Comparison of ENCODE assay signal across 1 fruit fly cellular context in genomic region chr3R:25855594-25856305, dm6.
TF ChIP-seq lines count a peak whose summit lies in the region.

Gene CG5890 (plus strand): TSS chr3R:25856154.

TF ChIP-seq in whole organism, embryonic, 481 proteins besides CTCF, POLR2A, EP300 and RAD21 (continued from another document):
- TF ChIP-seq CG10147 (GFP tag; optimal IDR thresholded peaks at IDR 0.05; lab: Kevin White, UChicago) (peak; percentile 39), dmrt99B (tag; optimal IDR thresholded peaks at IDR 0.05; lab: Kevin White, UChicago) (peak; percentile 48), Hmr (GFP tag; optimal IDR thresholded peaks at IDR 0.05; lab: Kevin White, UChicago) (peak; percentile 62), CG9817 (tag; optimal IDR thresholded peaks at IDR 0.05; lab: Kevin White, UChicago) (peak; percentile 8), CG3281 (GFP tag; optimal IDR thresholded peaks at IDR 0.05; lab: Kevin White, UChicago) (peak; percentile 71), CG16779 (GFP tag; IDR thresholded peaks at IDR 0.05; lab: Robert Waterston, UW) (no peak), CG9215 (GFP tag; IDR thresholded peaks at IDR 0.05; lab: Robert Waterston, UW) (no peak), scrt (GFP tag; optimal IDR thresholded peaks at IDR 0.05; lab: Kevin White, UChicago) (peak; percentile 12), NC2α (GFP tag; optimal IDR thresholded peaks at IDR 0.05; lab: Kevin White, UChicago) (no peak), Dip2 (GFP tag; IDR thresholded peaks at IDR 0.05; lab: Robert Waterston, UW) (no peak), Sox100B (GFP tag; optimal IDR thresholded peaks at IDR 0.05; lab: Kevin White, UChicago) (peak; percentile 41), CG7556 (GFP tag; optimal IDR thresholded peaks at IDR 0.05; lab: Kevin White, UChicago) (peak; percentile 50), CG1233 (GFP tag; optimal IDR thresholded peaks at IDR 0.05; lab: Kevin White, UChicago) (peak; percentile 1), CG6765 (GFP tag; optimal IDR thresholded peaks at IDR 0.05; lab: Kevin White, UChicago) (peak; percentile 21), CG18599 (GFP tag; optimal IDR thresholded peaks at IDR 0.05; lab: Kevin White, UChicago) (peak; percentile 67), Camta (GFP tag; optimal IDR thresholded peaks at IDR 0.05; lab: Kevin White, UChicago) (no peak), insv (GFP tag; optimal IDR thresholded peaks at IDR 0.05; lab: Kevin White, UChicago) (no peak), CG12659 (GFP tag; optimal IDR thresholded peaks at IDR 0.05; lab: Kevin White, UChicago) (peak; percentile 7), ewg (GFP tag; optimal IDR thresholded peaks at IDR 0.05; lab: Kevin White, UChicago) (peak; percentile 18), gem (tag; optimal IDR thresholded peaks at IDR 0.05; lab: Kevin White, UChicago) (peak; percentile 48), bcd (GFP tag; optimal IDR thresholded peaks at IDR 0.05; lab: Kevin White, UChicago) (peak; percentile 25), Trl (optimal IDR thresholded peaks at IDR 0.05; lab: Kevin White, UChicago) (no peak), Trl (GFP tag; optimal IDR thresholded peaks at IDR 0.05; lab: Kevin White, UChicago) (no peak), Deaf1 (tag; optimal IDR thresholded peaks at IDR 0.05; lab: Kevin White, UChicago) (peak; percentile 94), Doc2 (GFP tag; IDR thresholded peaks at IDR 0.05; lab: Robert Waterston, UW) (no peak), sug (tag; optimal IDR thresholded peaks at IDR 0.05; lab: Kevin White, UChicago) (peak; percentile 32), CG13296 (GFP tag; optimal IDR thresholded peaks at IDR 0.05; lab: Kevin White, UChicago) (peak; percentile 58), CG13424 (tag; optimal IDR thresholded peaks at IDR 0.05; lab: Kevin White, UChicago) (peak; percentile 24), lov (optimal IDR thresholded peaks at IDR 0.05; lab: Kevin White, UChicago) (no peak), lov (GFP tag; IDR thresholded peaks at IDR 0.05; lab: Robert Waterston, UW) (no peak), Fer1 (GFP tag; optimal IDR thresholded peaks at IDR 0.05; lab: Kevin White, UChicago) (peak; percentile 73), jumu (GFP tag; optimal IDR thresholded peaks at IDR 0.05; lab: Kevin White, UChicago) (no peak), BtbVII (GFP tag; optimal IDR thresholded peaks at IDR 0.05; lab: Kevin White, UChicago) (peak; percentile 18), abd-A (tag; optimal IDR thresholded peaks at IDR 0.05; lab: Kevin White, UChicago) (no peak), E2f1 (GFP tag; IDR thresholded peaks at IDR 0.05; lab: Robert Waterston, UW) (no peak), D19B (GFP tag; optimal IDR thresholded peaks at IDR 0.05; lab: Kevin White, UChicago) (no peak), CG11504 (tag; optimal IDR thresholded peaks at IDR 0.05; lab: Kevin White, UChicago) (peak; percentile 55), CG13775 (GFP tag; optimal IDR thresholded peaks at IDR 0.05; lab: Kevin White, UChicago) (no peak), Hr51 (GFP tag; optimal IDR thresholded peaks at IDR 0.05; lab: Kevin White, UChicago) (peak in 1 of 2 experiments; percentile 44), yki (optimal IDR thresholded peaks at IDR 0.05; lab: Kevin White, UChicago) (no peak), lab (GFP tag; optimal IDR thresholded peaks at IDR 0.05; lab: Kevin White, UChicago) (peak; percentile 64), CG12769 (tag; optimal IDR thresholded peaks at IDR 0.05; lab: Kevin White, UChicago) (no peak), Mrtf (GFP tag; IDR thresholded peaks at IDR 0.05; lab: Robert Waterston, UW) (0 out of 3 replicates have a peak, but pooled peaks have one; percentile 8), caup (GFP tag; optimal IDR thresholded peaks at IDR 0.05; lab: Kevin White, UChicago; ENCODE audit: severe bottlenecking) (peak; percentile 6), HHEX (GFP tag; optimal IDR thresholded peaks at IDR 0.05; lab: Kevin White, UChicago) (no peak), CoRest (tag; optimal IDR thresholded peaks at IDR 0.05; lab: Kevin White, UChicago) (peak; percentile 27), Meics (GFP tag; optimal IDR thresholded peaks at IDR 0.05; lab: Kevin White, UChicago) (peak; percentile 72), oc (tag; optimal IDR thresholded peaks at IDR 0.05; lab: Kevin White, UChicago) (no peak), CG12744 (GFP tag; optimal IDR thresholded peaks at IDR 0.05; lab: Kevin White, UChicago) (no peak)
